Worm (Caenorhabditis elegans) whole organism, L3 larva: ENCODE measurements around the gene srx-23.
A peak's percentile ranks its signal among the peaks of the same experiment; 100 is the strongest.

Experiments used
- ama-1 ChIP-seq: fragments of 150-350 bp; optimal IDR thresholded peaks from 2 replicates; lab custom pipeline; 2018
- ceh-82 ChIP-seq: fragments of 150-350 bp; optimal IDR thresholded peaks from 2 replicates; lab custom pipeline; 2014; ENCODE audit warnings: missing biosample characterization, missing genetic modification characterization
- fkh-10 ChIP-seq: sonication (generic microtip); optimal IDR thresholded peaks from 2 replicates; lab custom pipeline; 2017; ENCODE audit warnings: missing biosample characterization, missing genetic modification reagents, missing genetic modification characterization
- fkh-2 ChIP-seq: fragments of 150-350 bp; optimal IDR thresholded peaks from 2 replicates; lab custom pipeline; 2014; ENCODE audit warnings: missing biosample characterization, missing genetic modification reagents, missing genetic modification characterization
- nhr-11 ChIP-seq: fragments of 150-350 bp; optimal IDR thresholded peaks from 2 replicates; lab custom pipeline; 2014; ENCODE audit warnings: missing biosample characterization, missing genetic modification characterization
- nhr-28 ChIP-seq: fragments of 150-350 bp; optimal IDR thresholded peaks from 2 replicates; lab custom pipeline; 2014; ENCODE audit warnings: missing biosample characterization, missing genetic modification characterization
- sea-2 ChIP-seq: fragments of 150-350 bp; sonication (generic microtip); optimal IDR thresholded peaks from 4 replicates; lab custom pipeline; 2014; ENCODE audit warnings: missing biosample characterization, missing genetic modification reagents, missing genetic modification characterization
- unc-62 ChIP-seq: fragments of 150-350 bp; sonication (generic microtip); optimal IDR thresholded peaks from 4 replicates; lab custom pipeline; 2014; ENCODE audit warnings: missing biosample characterization, missing genetic modification reagents, missing genetic modification characterization
- ztf-4 ChIP-seq: fragments of 150-350 bp; optimal IDR thresholded peaks from 2 replicates; lab custom pipeline; 2014; ENCODE audit warnings: missing biosample characterization, missing genetic modification characterization

DNA sequence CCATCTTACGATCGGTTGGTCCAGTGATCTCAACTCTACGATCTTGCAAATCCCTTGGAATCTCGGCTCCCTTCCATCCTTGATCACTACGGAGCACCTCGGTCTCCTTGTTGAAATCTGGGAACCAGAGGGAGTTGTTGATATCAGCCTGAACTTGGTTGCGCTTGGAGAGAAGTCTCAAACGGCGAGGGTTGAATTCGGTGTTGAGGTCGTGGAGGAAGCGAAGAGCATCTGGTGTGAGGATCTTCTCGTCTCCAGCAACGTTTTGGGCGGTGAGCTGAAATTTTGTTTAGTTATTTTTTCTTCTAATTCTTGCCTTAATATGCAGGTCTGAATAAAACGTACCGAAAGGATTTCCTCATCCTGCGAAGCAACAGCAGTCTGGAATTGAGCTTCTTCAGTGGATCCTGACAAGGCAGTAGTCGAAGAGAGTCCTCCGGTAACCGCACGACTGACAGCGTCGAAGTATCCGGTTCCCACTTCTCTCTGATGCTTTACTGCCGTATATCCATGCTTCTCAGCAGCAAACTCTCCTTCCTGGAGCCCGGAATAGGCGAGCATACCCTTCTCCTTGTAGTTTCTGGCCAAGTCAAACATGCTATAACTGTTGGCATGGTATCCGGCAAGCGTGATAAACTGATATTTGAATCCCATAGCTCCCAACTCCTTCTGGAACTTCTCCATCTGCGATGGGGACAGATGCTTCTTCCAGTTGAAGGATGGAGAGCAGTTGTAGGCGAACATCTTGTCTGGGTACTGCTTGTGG lies 43.9 kb downstream of the srx-23 start:
- TF ChIP-seq nhr-11 (tag; lab: Kevin White, UChicago) (no peak), ceh-82 (tag; lab: Kevin White, UChicago) (no peak), fkh-2 (tag; lab: Kevin White, UChicago) (no peak), nhr-28 (no peak), ztf-4 (tag; lab: Kevin White, UChicago) (no peak), sea-2 (GFP tag; lab: Kevin White, UChicago) (no peak), ama-1 (lab: Kevin White, UChicago) (peak; percentile 82), unc-62 (GFP tag; lab: Kevin White, UChicago) (no peak), fkh-10 (GFP tag; lab: Kevin White, UChicago) (no peak)
